Fruit fly (Drosophila melanogaster) whole organism, embryonic: ENCODE measurements around the gene RpS3.
A peak's percentile ranks its signal among the peaks of the same experiment; 100 is the strongest.

Experiments
- Asciz ChIP-seq: fragments of 200-800 bp; sonication (Bioruptor generic); optimal IDR thresholded peaks from 2 replicates; lab custom pipeline; 2017; ENCODE audit warnings: missing biosample characterization, mild to moderate bottlenecking, missing genetic modification characterization, missing genetic modification reagents
- Awh ChIP-seq: fragments of 200-800 bp; sonication (Bioruptor generic); IDR thresholded peaks from 2 replicates; pipeline ENCODE4, ENCODE4 v1.3.6; 2022; ENCODE audit warnings: missing biosample characterization, missing genetic modification characterization
- CG10431 ChIP-seq: fragments of 200-800 bp; sonication (Bioruptor generic); optimal IDR thresholded peaks from 3 replicates; lab custom pipeline; 2018; ENCODE audit warnings: missing biosample characterization, mild to moderate bottlenecking, missing genetic modification characterization
- CG10462 ChIP-seq: fragments of 200-800 bp; sonication (Bioruptor generic); optimal IDR thresholded peaks from 2 replicates; lab custom pipeline; 2016; ENCODE audit warnings: missing biosample characterization, missing genetic modification characterization
- CG11398 ChIP-seq: fragments of 200-800 bp; sonication (Bioruptor generic); optimal IDR thresholded peaks from 2 replicates; lab custom pipeline; 2016; ENCODE audit warnings: missing biosample characterization, missing genetic modification characterization
- CG12219 ChIP-seq: fragments of 200-800 bp; sonication (Bioruptor generic); optimal IDR thresholded peaks from 3 replicates; lab custom pipeline; 2018; ENCODE audit warnings: missing biosample characterization, mild to moderate bottlenecking, missing genetic modification characterization
- CG13296 ChIP-seq: fragments of 200-800 bp; sonication (Bioruptor generic); optimal IDR thresholded peaks from 3 replicates; lab custom pipeline; 2018; ENCODE audit warnings: missing biosample characterization, mild to moderate bottlenecking, missing genetic modification characterization
- CG14014 ChIP-seq: fragments of 200-800 bp; sonication (Bioruptor generic); IDR thresholded peaks from 2 replicates; pipeline ENCODE4 v1.3.6; 2022; ENCODE audit warnings: missing biosample characterization, missing genetic modification characterization
- CG14860 ChIP-seq: fragments of 200-800 bp; sonication (Bioruptor generic); IDR thresholded peaks from 3 replicates; pipeline ENCODE4 v1.3.6; 2022; ENCODE audit warnings: missing biosample characterization, missing genetic modification characterization; ENCODE audit not compliant: partially characterized antibody
- CG15269 ChIP-seq: fragments of 200-800 bp; sonication (Bioruptor generic); optimal IDR thresholded peaks from 2 replicates; lab custom pipeline; 2018; ENCODE audit warnings: missing biosample characterization, mild to moderate bottlenecking, missing genetic modification characterization, moderate library complexity
- CG15696 ChIP-seq: fragments of 200-800 bp; sonication (Bioruptor generic); optimal IDR thresholded peaks from 2 replicates; lab custom pipeline; 2019; ENCODE audit warnings: missing biosample characterization, mild to moderate bottlenecking, missing genetic modification characterization, moderate library complexity
- CG1602 ChIP-seq: fragments of 200-800 bp; sonication (Bioruptor generic); optimal IDR thresholded peaks from 3 replicates; lab custom pipeline; 2016; ENCODE audit warnings: missing biosample characterization, missing genetic modification characterization
- CG1603 ChIP-seq: fragments of 200-800 bp; sonication (Bioruptor generic); optimal IDR thresholded peaks from 2 replicates; lab custom pipeline; 2019; ENCODE audit warnings: missing biosample characterization, mild to moderate bottlenecking, missing genetic modification characterization, moderate library complexity
- CG17802 ChIP-seq: fragments of 200-800 bp; sonication (Bioruptor generic); optimal IDR thresholded peaks from 2 replicates; lab custom pipeline; 2018; ENCODE audit warnings: missing biosample characterization, mild to moderate bottlenecking, missing genetic modification characterization, moderate library complexity
- CG18262 ChIP-seq: fragments of 200-800 bp; optimal IDR thresholded peaks from 3 replicates; lab custom pipeline; 2019; ENCODE audit warnings: missing biosample characterization, mild to moderate bottlenecking, missing genetic modification characterization, moderate library complexity
- CG31224 ChIP-seq: fragments of 200-800 bp; sonication (Bioruptor generic); IDR thresholded peaks from 2 replicates; pipeline ENCODE4 v1.3.6; 2022; ENCODE audit warnings: missing biosample characterization, missing genetic modification characterization
- CG34422 ChIP-seq: fragments of 200-800 bp; sonication (Bioruptor generic); IDR thresholded peaks from 3 replicates; pipeline ENCODE4 v1.3.6; 2022; ENCODE audit warnings: missing biosample characterization, missing genetic modification characterization
- CG43689 ChIP-seq: fragments of 200-800 bp; sonication (Bioruptor generic); IDR thresholded peaks from 2 replicates; pipeline ENCODE4 v1.3.6; 2022; ENCODE audit warnings: missing biosample characterization, missing genetic modification characterization
- CG4424 ChIP-seq: fragments of 200-800 bp; sonication (Bioruptor generic); optimal IDR thresholded peaks from 3 replicates; lab custom pipeline; 2016; ENCODE audit warnings: missing biosample characterization, missing genetic modification characterization
- CG6175 ChIP-seq: fragments of 200-800 bp; sonication (Bioruptor generic); IDR thresholded peaks from 3 replicates; pipeline ENCODE4 v1.3.6; 2022; ENCODE audit warnings: missing biosample characterization, missing genetic modification characterization
- CG8388 ChIP-seq: fragments of 200-800 bp; sonication (Bioruptor generic); optimal IDR thresholded peaks from 2 replicates; lab custom pipeline; 2019; ENCODE audit warnings: missing biosample characterization, mild to moderate bottlenecking, missing genetic modification characterization, moderate library complexity
- CG8924 ChIP-seq: fragments of 200-800 bp; optimal IDR thresholded peaks from 3 replicates; lab custom pipeline; 2019; ENCODE audit warnings: missing biosample characterization, mild to moderate bottlenecking, missing genetic modification characterization, moderate library complexity
- CG9609 ChIP-seq: fragments of 200-800 bp; sonication (Bioruptor generic); optimal IDR thresholded peaks from 3 replicates; lab custom pipeline; 2016; ENCODE audit warnings: missing biosample characterization, missing genetic modification characterization
- CTCF ChIP-seq: fragments of 200-800 bp; sonication (Bioruptor generic); optimal IDR thresholded peaks from 2 replicates; lab custom pipeline; 2017; ENCODE audit warnings: missing biosample characterization, mild to moderate bottlenecking, missing genetic modification characterization, moderate library complexity
- CrebB ChIP-seq: fragments of 200-800 bp; sonication (Bioruptor generic); optimal IDR thresholded peaks from 3 replicates; lab custom pipeline; 2018; ENCODE audit warnings: missing biosample characterization, mild to moderate bottlenecking, missing genetic modification characterization
- Deaf1 ChIP-seq: fragments of 200-800 bp; optimal IDR thresholded peaks from 3 replicates; lab custom pipeline; 2019; ENCODE audit warnings: missing biosample characterization, mild to moderate bottlenecking, missing genetic modification characterization, moderate library complexity
- Eip74EF ChIP-seq, 2 experiments: fragments of 200-800 bp in 1 of 2; fragments of >200 bp in 1 of 2; sonication (Bioruptor generic) in 1 of 2; optimal IDR thresholded peaks; 2 replicates each; lab custom pipeline; 2017 to 2019; ENCODE audit warnings: missing biosample characterization in 2 of 2, missing genetic modification characterization in 2 of 2, mild to moderate bottlenecking in 1 of 2, moderate library complexity in 1 of 2
- Hsf ChIP-seq: fragments of 200-800 bp; sonication (Bioruptor generic); optimal IDR thresholded peaks from 3 replicates; lab custom pipeline; 2016; ENCODE audit warnings: missing biosample characterization, missing genetic modification characterization
- Mad ChIP-seq: fragments of 200-800 bp; sonication (Bioruptor generic); optimal IDR thresholded peaks from 2 replicates; lab custom pipeline; 2016; ENCODE audit warnings: missing biosample characterization, missing genetic modification characterization
- Ravus ChIP-seq: fragments of 200-800 bp; sonication (Bioruptor generic); IDR thresholded peaks from 2 replicates; pipeline ENCODE4 v1.3.6; 2022; ENCODE audit warnings: missing biosample characterization, missing genetic modification characterization
- TFAM ChIP-seq: fragments of 200-800 bp; sonication (Bioruptor generic); optimal IDR thresholded peaks from 2 replicates; lab custom pipeline; 2017; ENCODE audit warnings: missing biosample characterization, missing genetic modification characterization, inconsistent platforms
- Xbp1 ChIP-seq: fragments of 200-800 bp; sonication (Bioruptor generic); optimal IDR thresholded peaks from 3 replicates; lab custom pipeline; 2016; ENCODE audit warnings: missing biosample characterization, mild to moderate bottlenecking, missing genetic modification characterization
- bbx ChIP-seq: fragments of 200-800 bp; sonication (Bioruptor generic); IDR thresholded peaks from 2 replicates; pipeline ENCODE4 v1.3.6; 2022; ENCODE audit warnings: missing biosample characterization, missing genetic modification characterization; ENCODE audit not compliant: partially characterized antibody
- bigmax ChIP-seq: fragments of 200-800 bp; sonication (Bioruptor generic); optimal IDR thresholded peaks from 2 replicates; lab custom pipeline; 2018; ENCODE audit warnings: missing biosample characterization, mild to moderate bottlenecking, missing genetic modification characterization
- btn ChIP-seq: fragments of 200-800 bp; sonication (Bioruptor generic); optimal IDR thresholded peaks from 2 replicates; lab custom pipeline; 2016; ENCODE audit warnings: missing biosample characterization, missing genetic modification characterization
- fu2 ChIP-seq: fragments of 200-800 bp; sonication (Bioruptor generic); optimal IDR thresholded peaks from 2 replicates; lab custom pipeline; 2016; ENCODE audit warnings: missing biosample characterization, missing genetic modification characterization
- gsb ChIP-seq: fragments of 200-800 bp; sonication (Bioruptor generic); IDR thresholded peaks from 2 replicates; pipeline ENCODE4 v1.3.6; 2022; ENCODE audit warnings: missing biosample characterization, missing genetic modification characterization
- lilli ChIP-seq: fragments of 200-800 bp; sonication (Bioruptor generic); optimal IDR thresholded peaks from 3 replicates; lab custom pipeline; 2016; ENCODE audit warnings: missing biosample characterization, missing genetic modification characterization
- lov ChIP-seq, 2 experiments: fragments of 200-800 bp in 1 of 2; fragments of >200 bp in 1 of 2; sonication (Bioruptor generic) in 1 of 2; IDR thresholded peaks in 1 of 2; optimal IDR thresholded peaks in 1 of 2; 2 replicates in 1 of 2; 3 replicates in 1 of 2; pipeline versions ENCODE4 v1.3.6 to Lab custom; 2017 to 2022; ENCODE audit warnings: missing biosample characterization in 1 of 2, missing genetic modification characterization in 1 of 2
- nau ChIP-seq: fragments of 200-800 bp; sonication (Bioruptor generic); optimal IDR thresholded peaks from 3 replicates; lab custom pipeline; 2017; ENCODE audit warnings: missing biosample characterization, mild to moderate bottlenecking, missing genetic modification characterization, missing genetic modification reagents
- onecut ChIP-seq: fragments of 200-800 bp; sonication (Bioruptor generic); IDR thresholded peaks from 2 replicates; pipeline ENCODE4 v1.3.6; 2022; ENCODE audit warnings: missing biosample characterization, missing genetic modification characterization
- pan ChIP-seq, 4 experiments: fragments of >200 bp in 3 of 4; fragments of 200-800 bp in 1 of 4; sonication (Bioruptor generic) in 1 of 4; optimal IDR thresholded peaks in 3 of 4; IDR thresholded peaks in 1 of 4; 2 replicates each; pipeline versions ENCODE4 v1.3.6 to Lab custom; 2017 to 2022; ENCODE audit warnings: missing biosample characterization in 2 of 4, missing genetic modification characterization in 2 of 4, mixed read lengths in 1 of 4
- sens-2 ChIP-seq: fragments of 200-800 bp; sonication (Bioruptor generic); IDR thresholded peaks from 2 replicates; pipeline ENCODE4 v1.3.6; 2022; ENCODE audit warnings: missing biosample characterization, missing genetic modification characterization
- stc ChIP-seq: fragments of 200-800 bp; sonication (Bioruptor generic); IDR thresholded peaks from 2 replicates; pipeline ENCODE4 v1.3.6; 2022; ENCODE audit warnings: missing biosample characterization, missing genetic modification characterization
- toy ChIP-seq: fragments of 200-800 bp; sonication (Bioruptor generic); IDR thresholded peaks from 2 replicates; pipeline ENCODE4 v1.3.6; 2022; ENCODE audit warnings: missing biosample characterization, missing genetic modification characterization
- trem ChIP-seq: fragments of 200-800 bp; optimal IDR thresholded peaks from 3 replicates; lab custom pipeline; 2019; ENCODE audit warnings: missing biosample characterization, mild to moderate bottlenecking, missing genetic modification characterization, moderate library complexity
- tup ChIP-seq: fragments of 200-800 bp; sonication (Bioruptor generic); optimal IDR thresholded peaks from 2 replicates; lab custom pipeline; 2016; ENCODE audit warnings: missing biosample characterization, mild to moderate bottlenecking, missing genetic modification characterization, moderate library complexity
- unpg ChIP-seq: fragments of 200-800 bp; sonication (Bioruptor generic); optimal IDR thresholded peaks from 3 replicates; lab custom pipeline; 2018; ENCODE audit warnings: missing biosample characterization, mild to moderate bottlenecking, missing genetic modification characterization, moderate library complexity
- vvl ChIP-seq: fragments of 200-800 bp; sonication (Bioruptor generic); IDR thresholded peaks from 2 replicates; pipeline ENCODE4 v1.3.6; 2022; ENCODE audit warnings: missing biosample characterization, missing genetic modification characterization

The RpS3 gene

DNA sequence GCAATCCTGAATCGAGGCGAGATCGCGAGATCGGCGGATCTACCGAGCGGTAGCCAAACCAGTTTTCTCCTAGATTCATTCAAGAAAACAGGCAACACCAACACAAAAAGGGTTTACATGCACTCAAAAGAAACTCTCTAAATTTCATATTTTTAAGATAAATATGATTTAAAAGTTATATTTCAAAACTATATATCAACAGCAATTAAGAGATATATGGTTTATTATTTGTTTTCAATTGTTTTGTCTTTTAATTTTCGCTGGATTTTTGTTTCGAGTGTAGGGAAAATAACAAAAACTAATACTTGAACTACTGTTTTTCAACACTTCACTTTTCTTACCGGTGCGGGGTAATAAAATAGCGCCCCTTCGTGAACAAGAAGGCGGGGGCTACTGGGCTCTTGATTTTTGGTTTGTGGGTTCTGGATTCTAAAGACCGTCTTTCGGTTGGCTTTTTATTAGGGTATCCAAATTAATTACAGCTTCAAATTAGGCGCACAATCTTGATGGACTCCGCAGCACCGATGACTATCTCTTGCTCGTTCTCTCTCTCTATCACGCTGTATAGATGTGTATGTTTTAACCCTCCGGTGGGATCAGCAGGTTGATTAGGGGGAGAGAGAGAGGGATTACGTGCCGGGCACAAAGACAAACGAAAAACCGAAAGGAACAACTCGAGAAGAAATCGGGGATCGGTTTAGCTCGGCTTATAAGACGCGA is 13.4 kb upstream of the RpS3 start (continued):
- peak; percentile 56 for TF ChIP-seq unpg (GFP tag; lab: Kevin White, UChicago)
- peak; percentile 11 for TF ChIP-seq Asciz (GFP tag; lab: Kevin White, UChicago)
- peak; percentile 82 for TF ChIP-seq CG15696 (tag; lab: Kevin White, UChicago)
- no peak for TF ChIP-seq Eip74EF (GFP tag; optimal IDR thresholded peaks at IDR 0.05; lab: Kevin White, UChicago)
- TF ChIP-seq CrebB (tag; lab: Kevin White, UChicago), result no peak
- no peak for TF ChIP-seq Ravus (GFP tag; lab: Robert Waterston, UW)
- no peak for TF ChIP-seq CG14014 (GFP tag; lab: Robert Waterston, UW)
- no peak for TF ChIP-seq Mad
- TF ChIP-seq Xbp1, result peak; percentile 7
- TF ChIP-seq btn (GFP tag; lab: Kevin White, UChicago), result no peak
- TF ChIP-seq CG17802 (tag; lab: Kevin White, UChicago), result no peak
- no peak for TF ChIP-seq sens-2
- no peak for TF ChIP-seq tup (GFP tag; lab: Kevin White, UChicago)
- TF ChIP-seq CG11398 (GFP tag; lab: Kevin White, UChicago), result no peak
- TF ChIP-seq CG14860 (GFP tag; lab: Robert Waterston, UW), result no peak
- TF ChIP-seq nau, result no peak
- no peak for TF ChIP-seq CG34422 (GFP tag; lab: Robert Waterston, UW)
- peak; percentile 52 for TF ChIP-seq Deaf1 (tag; lab: Kevin White, UChicago)
- TF ChIP-seq TFAM (GFP tag; lab: Kevin White, UChicago), result no peak
- TF ChIP-seq bbx (GFP tag; lab: Robert Waterston, UW), result no peak
- peak; percentile 47 for TF ChIP-seq trem (tag; lab: Kevin White, UChicago)
- TF ChIP-seq CG1603 (tag; lab: Kevin White, UChicago), result no peak
- TF ChIP-seq stc (GFP tag; lab: Robert Waterston, UW), result no peak
- TF ChIP-seq Hsf (GFP tag; lab: Kevin White, UChicago), result peak; percentile 6
- no peak for TF ChIP-seq CG9609 (GFP tag; lab: Kevin White, UChicago)
- TF ChIP-seq CG18262 (tag; lab: Kevin White, UChicago), result peak; percentile 83
- TF ChIP-seq CG8924 (tag; lab: Kevin White, UChicago), result peak; percentile 50
- TF ChIP-seq lilli (GFP tag; lab: Kevin White, UChicago), result peak; percentile 3
- TF ChIP-seq fu2 (GFP tag; lab: Kevin White, UChicago), result no peak
- no peak for TF ChIP-seq pan (optimal IDR thresholded peaks at IDR 0.05; lab: Kevin White, UChicago)
- TF ChIP-seq pan (GFP tag; optimal IDR thresholded peaks at IDR 0.05 in 1 of 2, IDR thresholded peaks at IDR 0.05 in 1 of 2), result no peak
- TF ChIP-seq CG12219 (GFP tag; lab: Kevin White, UChicago), result no peak
- no peak for TF ChIP-seq vvl (GFP tag; lab: Robert Waterston, UW)
- no peak for TF ChIP-seq CG15269 (tag; lab: Kevin White, UChicago)
- no peak for TF ChIP-seq CG10462 (GFP tag; lab: Kevin White, UChicago)
- no peak for TF ChIP-seq bigmax
- no peak for TF ChIP-seq toy (GFP tag; lab: Robert Waterston, UW)
- no peak for TF ChIP-seq CG10431 (GFP tag; lab: Kevin White, UChicago)
- peak; percentile 27 for TF ChIP-seq CG1602 (GFP tag; lab: Kevin White, UChicago)
- no peak for TF ChIP-seq CTCF
- no peak for TF ChIP-seq Awh (GFP tag; lab: Robert Waterston, UW)
- TF ChIP-seq CG13296 (GFP tag; lab: Kevin White, UChicago), result no peak
- TF ChIP-seq CG43689 (GFP tag; lab: Robert Waterston, UW), result no peak
- TF ChIP-seq lov (optimal IDR thresholded peaks at IDR 0.05; lab: Kevin White, UChicago), result no peak
- TF ChIP-seq lov (GFP tag; IDR thresholded peaks at IDR 0.05; lab: Robert Waterston, UW), result peak; percentile 39; the same call in 1 of the 3 replicates
- TF ChIP-seq CG4424 (GFP tag; lab: Kevin White, UChicago), result peak; percentile 25
- TF ChIP-seq CG6175 (GFP tag; lab: Robert Waterston, UW), result no peak
- no peak for TF ChIP-seq gsb (GFP tag; lab: Robert Waterston, UW)
- no peak for TF ChIP-seq onecut (GFP tag; lab: Robert Waterston, UW)
- peak; percentile 56 for TF ChIP-seq CG8388
- TF ChIP-seq CG31224, result no peak
